Fruit fly (Drosophila melanogaster): ENCODE results near the gene Tmc.

Tmc gene

dm6 chr3L:9637812-9638211, 40.2 kb downstream of the Tmc start, which contains the start of gene CG8329:
TSS of gene CG8329 (plus strand) at chr3L:9638112.
- TF ChIP-seq psq (optimal IDR thresholded peaks at IDR 0.05) (no peak), Sin3A (optimal IDR thresholded peaks at IDR 0.05) (no peak), Myc (optimal IDR thresholded peaks at IDR 0.05) (no peak), ttk (optimal IDR thresholded peaks at IDR 0.05) (no peak), insv (optimal IDR thresholded peaks at IDR 0.05) (no peak), h (optimal IDR thresholded peaks at IDR 0.05) (no peak)

dm6 chr3L:9638971-9639370, 41.4 kb downstream of the Tmc start, which contains the start of gene CG18179:
TSS of gene CG18179 (plus strand) at chr3L:9639271.
- no peak for TF ChIP-seq ttk (optimal IDR thresholded peaks at IDR 0.05)
- no peak for TF ChIP-seq h (optimal IDR thresholded peaks at IDR 0.05)
- TF ChIP-seq Myc (optimal IDR thresholded peaks at IDR 0.05), result no peak
- TF ChIP-seq psq (optimal IDR thresholded peaks at IDR 0.05), result no peak
- TF ChIP-seq Sin3A (optimal IDR thresholded peaks at IDR 0.05), result no peak
- TF ChIP-seq insv (optimal IDR thresholded peaks at IDR 0.05), result no peak

dm6 chr3L:9640713-9641112, 43.1 kb downstream of the Tmc start, which contains the start of gene CG18180:
TSS of gene CG18180 (plus strand) at chr3L:9641013.
- TF ChIP-seq psq (optimal IDR thresholded peaks at IDR 0.05) (no peak), Sin3A (optimal IDR thresholded peaks at IDR 0.05) (no peak), insv (optimal IDR thresholded peaks at IDR 0.05) (no peak), ttk (optimal IDR thresholded peaks at IDR 0.05) (no peak), Myc (optimal IDR thresholded peaks at IDR 0.05) (no peak), h (optimal IDR thresholded peaks at IDR 0.05) (no peak)

- TF ChIP-seq Sin3A (optimal IDR thresholded peaks at IDR 0.05) (no peak), ttk (optimal IDR thresholded peaks at IDR 0.05) (no peak), Myc (optimal IDR thresholded peaks at IDR 0.05) (no peak), insv (optimal IDR thresholded peaks at IDR 0.05) (no peak), psq (optimal IDR thresholded peaks at IDR 0.05) (no peak), h (optimal IDR thresholded peaks at IDR 0.05) (no peak)
Observed at dm6 chr3L:9643762-9644161, 46.2 kb downstream of the Tmc start, which contains the start of gene CNMaR. TSS of gene CNMaR (plus strand) at chr3L:9644109.

Measured in Kc167 (cell line).